Worm (Caenorhabditis elegans): ENCODE data around the gene C49A9.10.
"Not testable (repeated sequence)": the region's sequence is repeated elsewhere in the genome, so short reads cannot be mapped to it uniquely, and the experiment has no call there.

Gene C49A9.10

DNA sequence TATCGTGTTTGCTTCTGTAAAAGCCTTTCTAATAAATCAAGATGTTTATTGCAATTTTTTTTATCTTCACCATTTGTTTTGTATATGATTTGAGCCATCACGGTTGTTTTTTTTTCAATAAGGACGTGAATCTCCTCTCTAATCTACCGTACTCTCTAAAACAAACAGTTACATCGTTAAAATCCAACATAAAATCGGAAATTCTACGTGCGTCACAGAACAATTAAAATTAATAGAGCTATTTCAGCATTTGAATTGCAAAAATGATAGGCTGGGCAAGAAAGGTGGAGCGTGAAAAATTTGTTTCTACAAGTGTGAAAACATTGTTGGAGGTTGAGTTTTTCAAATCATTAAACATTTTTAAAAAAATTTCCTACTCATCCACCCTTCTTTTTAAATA, 7.3 kb upstream of the C49A9.10 start, which contains the start of gene C49A9.5:
Gene C49A9.5, plus strand, starts transcription at position 271 of the 400 bp plus-strand sequence.
- no peak for TF ChIP-seq lim-6 (tag; optimal IDR thresholded peaks at IDR 0.05)
- no peak for TF ChIP-seq ceh-24 (tag; optimal IDR thresholded peaks at IDR 0.05)
- TF ChIP-seq pat-9 (tag; optimal IDR thresholded peaks at IDR 0.05): no peak
- TF ChIP-seq ceh-19 (GFP tag; optimal IDR thresholded peaks at IDR 0.05): no peak
- TF ChIP-seq ceh-9 (tag; optimal IDR thresholded peaks at IDR 0.05): no peak
- TF ChIP-seq ahr-1 (tag; optimal IDR thresholded peaks at IDR 0.05): no peak
- TF ChIP-seq C38D4.7 (GFP tag; optimal IDR thresholded peaks at IDR 0.05): no peak
- TF ChIP-seq pros-1 (tag; optimal IDR thresholded peaks at IDR 0.05): no peak
- no peak for TF ChIP-seq gmeb-2 (tag; optimal IDR thresholded peaks at IDR 0.05)

DNA sequence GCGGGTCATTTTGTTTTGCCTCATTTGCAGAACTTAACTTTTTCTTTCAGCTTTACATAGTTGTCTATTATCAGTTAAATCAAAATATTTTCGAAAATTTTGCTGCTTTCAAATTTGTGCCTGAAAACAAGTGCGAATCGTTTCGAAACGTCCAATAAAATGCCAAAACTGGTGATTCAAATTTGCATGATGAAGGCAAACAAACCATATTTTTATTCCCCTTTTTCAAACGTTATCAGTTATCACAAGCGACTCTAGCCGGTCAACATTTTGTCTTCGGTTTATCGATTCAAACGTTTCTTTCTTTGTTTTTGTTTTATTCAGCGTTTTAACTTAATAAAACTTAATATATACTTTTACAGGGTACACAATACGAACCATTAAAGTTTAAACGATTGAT, 4.4 kb upstream of the C49A9.10 start, which contains the start of the genes ugt-24 and C49A9.6:
Gene ugt-24, minus strand, starts transcription at position 147 of the 400 bp plus-strand sequence.
Gene C49A9.6, plus strand, starts transcription at position 363 of the 400 bp plus-strand sequence.
- TF ChIP-seq pha-4 (tag; optimal IDR thresholded peaks at IDR 0.05) (no peak), ztf-16 (tag; optimal IDR thresholded peaks at IDR 0.05) (no peak), hlh-6 (tag; optimal IDR thresholded peaks at IDR 0.05) (no peak), hlh-8 (tag; optimal IDR thresholded peaks at IDR 0.05) (no peak), F13H6.1 (tag; optimal IDR thresholded peaks at IDR 0.05) (no peak), unc-42 (tag; optimal IDR thresholded peaks at IDR 0.05) (no peak), fax-1 (tag; optimal IDR thresholded peaks at IDR 0.05) (no peak), ceh-14 (tag; optimal IDR thresholded peaks at IDR 0.05) (no peak), pros-1 (tag; optimal IDR thresholded peaks at IDR 0.05) (no peak), tbx-7 (tag; optimal IDR thresholded peaks at IDR 0.05) (no peak), C38D4.7 (GFP tag; optimal IDR thresholded peaks at IDR 0.05) (no peak), npax-4 (tag; optimal IDR thresholded peaks at IDR 0.05) (no peak), unc-86 (tag; optimal IDR thresholded peaks at IDR 0.05) (no peak), syd-9 (tag; optimal IDR thresholded peaks at IDR 0.05) (no peak), hlh-15 (tag; optimal IDR thresholded peaks at IDR 0.05) (no peak), ceh-30 (tag; optimal IDR thresholded peaks at IDR 0.05) (no peak), ets-4 (tag; optimal IDR thresholded peaks at IDR 0.05) (no peak), Y22D7AL.16 (tag; optimal IDR thresholded peaks at IDR 0.05) (no peak), elt-2 (tag; optimal IDR thresholded peaks at IDR 0.05) (no peak)

DNA sequence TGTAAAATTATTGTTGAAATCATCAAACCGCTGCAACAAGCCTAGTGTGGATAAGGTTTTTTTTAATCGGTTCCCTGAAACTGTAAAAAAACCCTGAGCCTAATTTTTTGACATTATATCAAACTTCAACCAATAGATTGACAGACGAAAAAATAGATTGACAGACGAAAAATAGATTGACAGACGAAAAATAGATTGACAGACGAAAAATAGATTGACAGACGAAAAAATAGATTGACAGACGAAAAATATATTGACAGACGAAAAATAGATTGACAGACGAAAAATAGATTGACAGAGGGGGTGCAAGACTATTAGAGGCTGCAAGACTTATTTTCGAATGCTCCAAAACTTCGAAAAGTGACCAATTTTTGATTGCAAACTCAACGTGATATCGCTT, 3.8 kb upstream of the C49A9.10 start:
- TF ChIP-seq ceh-45 (GFP tag; IDR thresholded peaks at IDR 0.05) (peak; percentile 7; the same call in 1 of the 2 replicates), unc-3 (GFP tag; conservative IDR thresholded peaks at IDR 0.05) (peak; percentile 34; the same call in 1 of the 2 replicates)
- TF ChIP-seq unc-3 (tag; optimal IDR thresholded peaks at IDR 0.05): not testable (repeated sequence)

DNA sequence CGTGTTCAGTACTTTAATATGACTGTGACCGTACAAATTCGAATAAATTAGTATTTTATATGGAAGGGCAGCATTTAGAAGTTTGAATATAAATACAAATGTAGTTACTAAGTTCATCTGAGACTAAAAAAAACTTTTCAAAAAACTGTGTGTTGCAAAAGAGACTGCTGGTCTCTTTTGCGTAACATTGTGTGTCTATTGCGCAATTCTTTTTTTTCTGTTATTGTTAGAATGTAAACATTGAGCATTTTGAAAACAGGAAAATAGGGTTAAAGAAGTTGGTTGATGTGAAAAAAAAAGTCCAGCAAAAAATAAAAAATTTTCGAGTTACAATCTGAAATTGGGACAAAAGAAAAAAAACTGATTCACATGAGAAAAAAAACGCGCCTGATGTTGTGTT, 3.2 kb upstream of the C49A9.10 start:
- TF ChIP-seq unc-3 (GFP tag; conservative IDR thresholded peaks at IDR 0.05) (no peak), unc-3 (tag; optimal IDR thresholded peaks at IDR 0.05) (no peak), ceh-48 (tag; optimal IDR thresholded peaks at IDR 0.05) (no peak), ahr-1 (tag; optimal IDR thresholded peaks at IDR 0.05) (no peak), rnt-1 (tag; optimal IDR thresholded peaks at IDR 0.05) (no peak), K02D7.2 (tag; optimal IDR thresholded peaks at IDR 0.05) (no peak), elt-4 (tag; optimal IDR thresholded peaks at IDR 0.05) (no peak), fkh-6 (tag; optimal IDR thresholded peaks at IDR 0.05) (no peak), madf-2 (tag; optimal IDR thresholded peaks at IDR 0.05) (no peak), ceh-30 (tag; optimal IDR thresholded peaks at IDR 0.05) (no peak), ttx-3 (tag; optimal IDR thresholded peaks at IDR 0.05) (no peak), hlh-30 (tag; optimal IDR thresholded peaks at IDR 0.05; ENCODE audit: insufficient read depth) (no peak), ztf-16 (tag; optimal IDR thresholded peaks at IDR 0.05) (no peak), ceh-19 (GFP tag; optimal IDR thresholded peaks at IDR 0.05) (no peak), ceh-45 (GFP tag; IDR thresholded peaks at IDR 0.05) (no peak), hlh-8 (tag; optimal IDR thresholded peaks at IDR 0.05) (no peak), pag-3 (tag; optimal IDR thresholded peaks at IDR 0.05; ENCODE audit: borderline replicate concordance) (no peak), ceh-18 (tag; optimal IDR thresholded peaks at IDR 0.05) (no peak), Y22D7AL.16 (tag; optimal IDR thresholded peaks at IDR 0.05) (no peak), sox-2 (GFP tag; IDR thresholded peaks at IDR 0.05) (no peak)
